Worm (Caenorhabditis elegans) whole organism, L1 larva: ENCODE results near the gene str-174.

Source experiments
- Y116A8C.19 ChIP-seq: sonication (generic microtip); optimal IDR thresholded peaks from 2 replicates; lab custom pipeline; 2016; ENCODE audit warnings: missing compliant biosample characterization, missing genetic modification characterization, borderline replicate concordance
- aly-2 ChIP-seq: fragments of 150-350 bp; optimal IDR thresholded peaks from 2 replicates; lab custom pipeline; 2014; ENCODE audit warnings: missing biosample characterization, missing genetic modification characterization
- blmp-1 ChIP-seq: fragments of 150-350 bp; optimal IDR thresholded peaks from 2 replicates; lab custom pipeline; 2014; ENCODE audit warnings: missing biosample characterization, missing genetic modification characterization
- ceh-8 ChIP-seq: fragments of 200-800 bp; sonication (Bioruptor generic); optimal IDR thresholded peaks from 2 replicates; lab custom pipeline; 2018; ENCODE audit warnings: mild to moderate bottlenecking, missing genetic modification characterization, moderate library complexity, missing compliant biosample characterization
- ceh-82 ChIP-seq, 3 experiments: fragments of 150-350 bp in 1 of 3; sonication (generic microtip) in 2 of 3; optimal IDR thresholded peaks; 2 replicates each; lab custom pipeline; 2014 to 2017; ENCODE audit warnings: missing biosample characterization in 3 of 3, missing genetic modification characterization in 3 of 3
- ceh-88 ChIP-seq: fragments of 200-800 bp; sonication (Bioruptor generic); IDR thresholded peaks from 2 replicates; pipeline ENCODE4 v1.3.6; 2022; ENCODE audit warnings: missing genetic modification characterization, missing compliant biosample characterization
- ceh-90 ChIP-seq: sonication (generic microtip); optimal IDR thresholded peaks from 2 replicates; lab custom pipeline; 2016; ENCODE audit warnings: missing genetic modification characterization, missing compliant biosample characterization
- dpl-1 ChIP-seq, 3 experiments: fragments of 150-350 bp in 2 of 3; sonication (generic microtip) in 1 of 3; optimal IDR thresholded peaks; 2 replicates each; lab custom pipeline; 2014 to 2017; ENCODE audit warnings: missing biosample characterization in 3 of 3, missing genetic modification characterization in 3 of 3, missing genetic modification reagents in 3 of 3
- efl-1 ChIP-seq, 4 experiments: fragments of 150-350 bp; optimal IDR thresholded peaks in 3 of 4; peaks in 1 of 4; 1 replicate in 1 of 4; 2 replicates in 3 of 4; lab custom pipeline; 2014; ENCODE audit warnings: missing biosample characterization in 2 of 4, missing genetic modification characterization in 2 of 4, missing genetic modification reagents in 2 of 4
- egl-13 ChIP-seq: sonication (generic microtip); optimal IDR thresholded peaks from 2 replicates; lab custom pipeline; 2016; ENCODE audit warnings: missing genotype, missing genetic modification reagents, missing genetic modification characterization, missing compliant biosample characterization
- egl-27 ChIP-seq, 2 experiments: fragments of 150-350 bp in 1 of 2; sonication (generic microtip); optimal IDR thresholded peaks; 3 replicates each; lab custom pipeline; 2017 to 2018; ENCODE audit warnings: missing biosample characterization in 2 of 2, missing genetic modification characterization in 2 of 2, missing genetic modification reagents in 2 of 2
- elt-2 ChIP-seq: sonication (generic microtip); optimal IDR thresholded peaks from 2 replicates; lab custom pipeline; 2016; ENCODE audit warnings: missing genetic modification characterization, mild to moderate bottlenecking, inconsistent platforms, missing compliant biosample characterization, missing genetic modification reagents
- ets-5 ChIP-seq: fragments of 200-800 bp; sonication (Bioruptor generic); IDR thresholded peaks from 2 replicates; pipeline ENCODE4 v1.3.6; 2022; ENCODE audit warnings: missing genetic modification characterization, missing compliant biosample characterization
- fkh-4 ChIP-seq: sonication (generic microtip); optimal IDR thresholded peaks from 2 replicates; lab custom pipeline; 2016; ENCODE audit warnings: missing compliant biosample characterization, missing genetic modification characterization, borderline replicate concordance
- fkh-8 ChIP-seq: sonication (generic microtip); optimal IDR thresholded peaks from 2 replicates; lab custom pipeline; 2016; ENCODE audit warnings: mild to moderate bottlenecking, missing genetic modification characterization, missing compliant biosample characterization
- hlh-17 ChIP-seq: fragments of 200-800 bp; sonication (Bioruptor generic); optimal IDR thresholded peaks from 2 replicates; lab custom pipeline; 2018; ENCODE audit warnings: missing genetic modification characterization, mild to moderate bottlenecking, missing compliant biosample characterization, moderate library complexity, borderline replicate concordance
- hlh-4 ChIP-seq: sonication (generic microtip); optimal IDR thresholded peaks from 2 replicates; lab custom pipeline; 2016; ENCODE audit warnings: mild to moderate bottlenecking, missing genetic modification characterization, missing compliant biosample characterization
- hpl-2 ChIP-seq: fragments of 150-350 bp; optimal IDR thresholded peaks from 2 replicates; lab custom pipeline; 2014; ENCODE audit warnings: missing biosample characterization, missing genetic modification reagents, missing genetic modification characterization
- isw-1 ChIP-seq: fragments of 200-800 bp; sonication (Bioruptor generic); IDR thresholded peaks from 2 replicates; pipeline ENCODE4 v1.3.6; 2022; ENCODE audit warnings: missing genetic modification characterization, missing compliant biosample characterization
- lin-14 ChIP-seq: fragments of 200-800 bp; sonication (Bioruptor generic); optimal IDR thresholded peaks from 2 replicates; lab custom pipeline; 2018; ENCODE audit warnings: mild to moderate bottlenecking, missing genetic modification characterization, moderate library complexity, missing compliant biosample characterization
- lin-39 ChIP-seq: fragments of 150-350 bp; optimal IDR thresholded peaks from 2 replicates; lab custom pipeline; 2014; ENCODE audit warnings: missing biosample characterization, missing genetic modification reagents, missing genetic modification characterization
- nhr-12 ChIP-seq: sonication (generic microtip); optimal IDR thresholded peaks from 2 replicates; lab custom pipeline; 2017; ENCODE audit warnings: missing biosample characterization, missing genetic modification characterization
- nhr-20 ChIP-seq: sonication (generic microtip); optimal IDR thresholded peaks from 2 replicates; lab custom pipeline; 2016; ENCODE audit warnings: mild to moderate bottlenecking, missing genetic modification characterization, missing compliant biosample characterization
- nhr-71 ChIP-seq: sonication (generic microtip); optimal IDR thresholded peaks from 2 replicates; lab custom pipeline; 2016; ENCODE audit warnings: mild to moderate bottlenecking, missing genetic modification characterization, moderate library complexity, missing compliant biosample characterization
- nhr-76 ChIP-seq: sonication (generic microtip); optimal IDR thresholded peaks from 2 replicates; lab custom pipeline; 2017; ENCODE audit warnings: missing biosample characterization, missing genetic modification characterization
- nhr-84 ChIP-seq: sonication (generic microtip); optimal IDR thresholded peaks from 2 replicates; lab custom pipeline; 2017; ENCODE audit warnings: missing biosample characterization, missing genetic modification characterization
- pag-3 ChIP-seq: sonication (generic microtip); optimal IDR thresholded peaks from 2 replicates; lab custom pipeline; 2017; ENCODE audit warnings: missing genetic modification characterization, mild to moderate bottlenecking, missing compliant biosample characterization, antibody characterized with exemption, borderline replicate concordance; ENCODE audit not compliant: insufficient read depth
- pax-3 ChIP-seq: fragments of 200-800 bp; sonication (Bioruptor generic); optimal IDR thresholded peaks from 2 replicates; lab custom pipeline; 2018; ENCODE audit warnings: mild to moderate bottlenecking, missing genetic modification characterization, moderate library complexity, missing compliant biosample characterization
- sptf-1 ChIP-seq: fragments of 150-350 bp; optimal IDR thresholded peaks from 2 replicates; lab custom pipeline; 2014; ENCODE audit warnings: missing biosample characterization, missing genetic modification characterization
- tbx-2 ChIP-seq: sonication (generic microtip); optimal IDR thresholded peaks from 2 replicates; lab custom pipeline; 2016; ENCODE audit warnings: missing genetic modification characterization, missing compliant biosample characterization
- unc-130 ChIP-seq: fragments of 150-350 bp; optimal IDR thresholded peaks from 2 replicates; lab custom pipeline; 2017; ENCODE audit warnings: missing biosample characterization, missing genetic modification characterization, inconsistent platforms
- unc-86 ChIP-seq: sonication (generic microtip); optimal IDR thresholded peaks from 2 replicates; lab custom pipeline; 2016; ENCODE audit warnings: missing genetic modification characterization, missing compliant biosample characterization
- vab-15 ChIP-seq: sonication (generic microtip); optimal IDR thresholded peaks from 2 replicates; lab custom pipeline; 2017; ENCODE audit warnings: missing genotype, mild to moderate bottlenecking, missing genetic modification characterization, missing compliant biosample characterization
- zag-1 ChIP-seq: fragments of 150-350 bp; optimal IDR thresholded peaks from 2 replicates; lab custom pipeline; 2014; ENCODE audit warnings: missing biosample characterization, missing genetic modification characterization

str-174 gene

ce11 chrIV:4909039-4909438 lies 34.5 kb upstream of the str-174 start, which contains the start of gene str-159:
Gene str-159 (plus strand): TSS chrIV:4909339.
- TF ChIP-seq egl-13 (tag; lab: Kevin White, UChicago): no peak
- TF ChIP-seq nhr-20: no peak
- no peak for TF ChIP-seq pax-3 (tag; lab: Kevin White, UChicago)
- TF ChIP-seq Y116A8C.19 (tag; lab: Kevin White, UChicago): no peak
- no peak for TF ChIP-seq ceh-8 (GFP tag; lab: Kevin White, UChicago)
- no peak for TF ChIP-seq fkh-8 (tag; lab: Kevin White, UChicago)
- no peak for TF ChIP-seq nhr-84
- TF ChIP-seq, all 84 proteins: peak for 0

- TF ChIP-seq aly-2 (no peak), hlh-4 (no peak), pax-3 (tag; lab: Kevin White, UChicago) (no peak), sptf-1 (tag; lab: Kevin White, UChicago) (no peak), unc-130 (tag; lab: Kevin White, UChicago) (no peak), isw-1 (no peak), blmp-1 (no peak), hlh-17 (GFP tag; lab: Kevin White, UChicago) (no peak), nhr-76 (no peak), efl-1 (optimal IDR thresholded peaks at IDR 0.05; lab: Kevin White, UChicago) (no peak), efl-1 (GFP tag; optimal IDR thresholded peaks at IDR 0.05 in 1 of 2; lab: Kevin White, UChicago) (no peak), hpl-2 (GFP tag; lab: Kevin White, UChicago) (no peak)
Observed at ce11 chrIV:4905645-4906135, 31.2 kb upstream of the str-174 start, which contains the start of gene T08B6.4. Gene T08B6.4 (plus strand): TSS chrIV:4905695.

- TF ChIP-seq efl-1 (optimal IDR thresholded peaks at IDR 0.05; lab: Kevin White, UChicago) (no peak), efl-1 (GFP tag; optimal IDR thresholded peaks at IDR 0.05 in 1 of 2; lab: Kevin White, UChicago) (peak in 1 of 2 experiments; percentile 48), hlh-17 (GFP tag; lab: Kevin White, UChicago) (no peak), pax-3 (tag; lab: Kevin White, UChicago) (no peak), lin-14 (GFP tag; lab: Kevin White, UChicago) (no peak)
Observed at ce11 chrIV:4903961-4904360, 29.5 kb upstream of the str-174 start, which contains the start of gene str-161. Gene str-161 (minus strand): TSS chrIV:4904061.

ce11 chrIV:4890543-4890942 lies 16.0 kb upstream of the str-174 start, which contains the start of gene T08B6.9:
Gene T08B6.9 (plus strand): TSS chrIV:4890843.
- TF ChIP-seq zag-1 (tag; lab: Kevin White, UChicago) (no peak), ceh-8 (GFP tag; lab: Kevin White, UChicago) (no peak), elt-2 (no peak), vab-15 (tag; lab: Kevin White, UChicago) (no peak), blmp-1 (no peak), nhr-71 (tag; lab: Kevin White, UChicago) (no peak), fkh-4 (no peak), aly-2 (no peak)
- TF ChIP-seq, all 84 proteins: peak for 0

- TF ChIP-seq blmp-1 (no peak), ets-5 (GFP tag; lab: Robert Waterston, UW) (no peak), ceh-88 (GFP tag; lab: Robert Waterston, UW) (no peak), isw-1 (no peak), egl-27 (tag; optimal IDR thresholded peaks at IDR 0.05; lab: Kevin White, UChicago) (no peak), lin-14 (GFP tag; lab: Kevin White, UChicago) (no peak), aly-2 (no peak), dpl-1 (GFP tag; optimal IDR thresholded peaks at IDR 0.05; lab: Kevin White, UChicago) (no peak), tbx-2 (tag; lab: Kevin White, UChicago) (no peak), unc-86 (tag; lab: Kevin White, UChicago) (no peak), pag-3 (no peak), ceh-90 (tag; lab: Kevin White, UChicago) (no peak), nhr-12 (no peak), ceh-82 (tag; optimal IDR thresholded peaks at IDR 0.05; lab: Kevin White, UChicago) (no peak), zag-1 (tag; lab: Kevin White, UChicago) (no peak), lin-39 (tag; lab: Kevin White, UChicago) (no peak)
Observed at ce11 chrIV:4889613-4890012, 15.1 kb upstream of the str-174 start, which contains the start of gene sgnh-1. Gene sgnh-1 (plus strand): TSS chrIV:4889913.
